Fruit fly (Drosophila melanogaster) whole organism, embryonic: ENCODE data around the gene tub.

Experiments
- B-H2 ChIP-seq: fragments of 200-800 bp; sonication (Bioruptor generic); optimal IDR thresholded peaks from 2 replicates; lab custom pipeline; 2018; ENCODE audit warnings: missing biosample characterization, mild to moderate bottlenecking, missing genetic modification characterization
- BtbVII ChIP-seq: fragments of 200-800 bp; sonication (Bioruptor generic); optimal IDR thresholded peaks from 3 replicates; lab custom pipeline; 2017; ENCODE audit warnings: missing biosample characterization, mild to moderate bottlenecking, missing genetic modification characterization
- CG10462 ChIP-seq: fragments of 200-800 bp; sonication (Bioruptor generic); optimal IDR thresholded peaks from 2 replicates; lab custom pipeline; 2016; ENCODE audit warnings: missing biosample characterization, missing genetic modification characterization
- CG12659 ChIP-seq: fragments of 200-800 bp; sonication (Bioruptor generic); optimal IDR thresholded peaks from 3 replicates; lab custom pipeline; 2017; ENCODE audit warnings: mild to moderate bottlenecking, missing biosample characterization, missing genetic modification reagents, missing genetic modification characterization
- CG15601 ChIP-seq: fragments of 200-800 bp; sonication (Bioruptor generic); optimal IDR thresholded peaks from 3 replicates; lab custom pipeline; 2019; ENCODE audit warnings: missing biosample characterization, mild to moderate bottlenecking, missing genetic modification characterization, moderate library complexity
- CG1647 ChIP-seq: fragments of 200-800 bp; sonication (Bioruptor generic); optimal IDR thresholded peaks from 3 replicates; lab custom pipeline; 2016; ENCODE audit warnings: missing biosample characterization, missing genetic modification characterization
- CG34224 ChIP-seq: fragments of 200-800 bp; sonication (Bioruptor generic); IDR thresholded peaks from 3 replicates; pipeline ENCODE4 v1.3.6; 2022; ENCODE audit warnings: missing biosample characterization, missing genetic modification characterization; ENCODE audit not compliant: partially characterized antibody
- CG3847 ChIP-seq: fragments of 200-800 bp; sonication (Bioruptor generic); IDR thresholded peaks from 2 replicates; pipeline ENCODE4 v1.3.6; 2022; ENCODE audit warnings: missing biosample characterization, missing genetic modification characterization
- CG6689 ChIP-seq: fragments of 200-800 bp; sonication (Bioruptor generic); IDR thresholded peaks from 2 replicates; pipeline ENCODE4 v1.3.6; 2022; ENCODE audit warnings: missing biosample characterization, missing genetic modification characterization
- CG6813 ChIP-seq: fragments of 200-800 bp; sonication (Bioruptor generic); optimal IDR thresholded peaks from 2 replicates; lab custom pipeline; 2017; ENCODE audit warnings: missing biosample characterization, missing genetic modification characterization, mild to moderate bottlenecking, moderate library complexity, missing genetic modification reagents
- CG8089 ChIP-seq: fragments of 200-800 bp; sonication (Bioruptor generic); optimal IDR thresholded peaks from 3 replicates; lab custom pipeline; 2016; ENCODE audit warnings: missing biosample characterization, missing genetic modification characterization
- CG8478 ChIP-seq: fragments of >200 bp; optimal IDR thresholded peaks from 2 replicates; lab custom pipeline; 2018
- CG8924 ChIP-seq: fragments of 200-800 bp; optimal IDR thresholded peaks from 3 replicates; lab custom pipeline; 2019; ENCODE audit warnings: missing biosample characterization, mild to moderate bottlenecking, missing genetic modification characterization, moderate library complexity
- CG9932 ChIP-seq: fragments of 200-800 bp; sonication (Bioruptor generic); IDR thresholded peaks from 2 replicates; pipeline ENCODE4 v1.3.6; 2022; ENCODE audit warnings: missing biosample characterization, missing genetic modification characterization
- Chrac-16 ChIP-seq: fragments of 200-800 bp; sonication (Bioruptor generic); optimal IDR thresholded peaks from 3 replicates; lab custom pipeline; 2016; ENCODE audit warnings: missing biosample characterization, missing genetic modification characterization
- Dref ChIP-seq: fragments of 200-800 bp; sonication (Bioruptor generic); IDR thresholded peaks from 2 replicates; pipeline ENCODE4 v1.3.6; 2022; ENCODE audit warnings: missing biosample characterization, missing genetic modification characterization
- Drgx ChIP-seq: fragments of 200-800 bp; sonication (Bioruptor generic); IDR thresholded peaks from 2 replicates; pipeline ENCODE4 v1.3.6; 2022; ENCODE audit warnings: missing biosample characterization, missing genetic modification characterization
- Ets97D ChIP-seq: fragments of 200-800 bp; sonication (Bioruptor generic); optimal IDR thresholded peaks from 3 replicates; lab custom pipeline; 2016; ENCODE audit warnings: missing biosample characterization, missing genetic modification characterization
- Fer2 ChIP-seq: fragments of 200-800 bp; sonication (Bioruptor generic); optimal IDR thresholded peaks from 2 replicates; lab custom pipeline; 2018; ENCODE audit warnings: missing biosample characterization, mild to moderate bottlenecking, missing genetic modification characterization, moderate library complexity
- Fer3 ChIP-seq: fragments of 200-800 bp; sonication (Bioruptor generic); optimal IDR thresholded peaks from 2 replicates; lab custom pipeline; 2018; ENCODE audit warnings: missing biosample characterization, mild to moderate bottlenecking, missing genetic modification characterization, moderate library complexity
- HHEX ChIP-seq: fragments of 200-800 bp; sonication (Bioruptor generic); optimal IDR thresholded peaks from 3 replicates; lab custom pipeline; 2017; ENCODE audit warnings: missing biosample characterization, mild to moderate bottlenecking, missing genetic modification characterization, missing genetic modification reagents
- HLH4C ChIP-seq: fragments of 200-800 bp; sonication (Bioruptor generic); IDR thresholded peaks from 3 replicates; pipeline ENCODE4 v1.3.6; 2022; ENCODE audit warnings: missing biosample characterization, missing genetic modification characterization; ENCODE audit not compliant: partially characterized antibody
- Hmx ChIP-seq: fragments of 200-800 bp; sonication (Bioruptor generic); optimal IDR thresholded peaks from 2 replicates; lab custom pipeline; 2016; ENCODE audit warnings: missing biosample characterization, missing genetic modification characterization
- Hr51 ChIP-seq, 2 experiments: fragments of 200-800 bp; sonication (Bioruptor generic); optimal IDR thresholded peaks; 2 replicates in 1 of 2; 3 replicates in 1 of 2; lab custom pipeline; 2016 to 2018; ENCODE audit warnings: missing biosample characterization in 2 of 2, missing genetic modification characterization in 2 of 2, mild to moderate bottlenecking in 1 of 2, moderate library complexity in 1 of 2
- Kr ChIP-seq: fragments of 200-800 bp; sonication (Bioruptor generic); optimal IDR thresholded peaks from 2 replicates; lab custom pipeline; 2017; ENCODE audit warnings: missing biosample characterization, mild to moderate bottlenecking, missing genetic modification characterization
- Oaz ChIP-seq: fragments of 200-800 bp; sonication (Bioruptor generic); IDR thresholded peaks from 2 replicates; pipeline ENCODE4 v1.3.6; 2022; ENCODE audit warnings: missing biosample characterization, missing genetic modification characterization
- Rx ChIP-seq: fragments of 200-800 bp; sonication (Bioruptor generic); IDR thresholded peaks from 2 replicates; pipeline ENCODE4 v1.3.6; 2022; ENCODE audit warnings: missing biosample characterization, missing genetic modification characterization
- Scr ChIP-seq: fragments of 200-800 bp; sonication (Bioruptor generic); IDR thresholded peaks from 2 replicates; pipeline ENCODE4 v1.3.6; 2022; ENCODE audit warnings: missing biosample characterization, missing genetic modification characterization; ENCODE audit not compliant: partially characterized antibody
- Sry-δ ChIP-seq: fragments of 200-800 bp; sonication (Bioruptor generic); optimal IDR thresholded peaks from 2 replicates; lab custom pipeline; 2016; ENCODE audit warnings: missing biosample characterization, missing genetic modification characterization
- Ssrp ChIP-seq: fragments of 200-800 bp; sonication (Bioruptor generic); optimal IDR thresholded peaks from 2 replicates; lab custom pipeline; 2018; ENCODE audit warnings: missing biosample characterization, mild to moderate bottlenecking, missing genetic modification characterization, moderate library complexity
- YL-1 ChIP-seq: fragments of 200-800 bp; sonication (Bioruptor generic); optimal IDR thresholded peaks from 3 replicates; lab custom pipeline; 2017; ENCODE audit warnings: missing biosample characterization, mild to moderate bottlenecking, missing genetic modification characterization
- aop ChIP-seq: fragments of 200-800 bp; sonication (Bioruptor generic); IDR thresholded peaks from 2 replicates; pipeline ENCODE4 v1.3.6; 2022; ENCODE audit warnings: missing biosample characterization, missing genetic modification characterization
- ase ChIP-seq: fragments of 200-800 bp; sonication (Bioruptor generic); IDR thresholded peaks from 3 replicates; pipeline ENCODE4 v1.3.6; 2022; ENCODE audit warnings: missing biosample characterization, missing genetic modification characterization
- bbx ChIP-seq: fragments of 200-800 bp; sonication (Bioruptor generic); IDR thresholded peaks from 2 replicates; pipeline ENCODE4 v1.3.6; 2022; ENCODE audit warnings: missing biosample characterization, missing genetic modification characterization; ENCODE audit not compliant: partially characterized antibody
- bigmax ChIP-seq: fragments of 200-800 bp; sonication (Bioruptor generic); optimal IDR thresholded peaks from 2 replicates; lab custom pipeline; 2018; ENCODE audit warnings: missing biosample characterization, mild to moderate bottlenecking, missing genetic modification characterization
- dimm ChIP-seq: fragments of 200-800 bp; sonication (Bioruptor generic); IDR thresholded peaks from 2 replicates; pipeline ENCODE4 v1.3.6; 2022; ENCODE audit warnings: missing biosample characterization, missing genetic modification characterization
- dm ChIP-seq: fragments of 200-800 bp; sonication (Bioruptor generic); optimal IDR thresholded peaks from 3 replicates; lab custom pipeline; 2016; ENCODE audit warnings: missing biosample characterization, missing genetic modification characterization
- fd3F ChIP-seq: fragments of 200-800 bp; sonication (Bioruptor generic); optimal IDR thresholded peaks from 2 replicates; lab custom pipeline; 2018; ENCODE audit warnings: missing biosample characterization, mild to moderate bottlenecking, missing genetic modification characterization, moderate library complexity
- fu2 ChIP-seq: fragments of 200-800 bp; sonication (Bioruptor generic); optimal IDR thresholded peaks from 2 replicates; lab custom pipeline; 2016; ENCODE audit warnings: missing biosample characterization, missing genetic modification characterization
- gce ChIP-seq: fragments of 200-800 bp; sonication (Bioruptor generic); IDR thresholded peaks from 3 replicates; pipeline ENCODE4 v1.3.6; 2022; ENCODE audit warnings: missing biosample characterization, missing genetic modification characterization
- gro ChIP-seq: fragments of 200-800 bp; sonication (Bioruptor generic); optimal IDR thresholded peaks from 2 replicates; lab custom pipeline; 2016; ENCODE audit warnings: missing biosample characterization, missing genetic modification characterization
- h ChIP-seq: fragments of >200 bp; optimal IDR thresholded peaks from 2 replicates; lab custom pipeline; 2017
- her ChIP-seq: fragments of 200-800 bp; sonication (Bioruptor generic); optimal IDR thresholded peaks from 2 replicates; lab custom pipeline; 2016; ENCODE audit warnings: missing biosample characterization, missing genetic modification characterization
- jigr1 ChIP-seq: fragments of 200-800 bp; sonication (Bioruptor generic); IDR thresholded peaks from 3 replicates; pipeline ENCODE4 v1.3.6; 2022; ENCODE audit warnings: missing biosample characterization, missing genetic modification characterization
- klu ChIP-seq: fragments of 200-800 bp; sonication (Bioruptor generic); IDR thresholded peaks from 2 replicates; pipeline ENCODE4 v1.3.6; 2022; ENCODE audit warnings: missing biosample characterization, missing genetic modification characterization
- pho ChIP-seq: fragments of 200-800 bp; sonication (Bioruptor generic); optimal IDR thresholded peaks from 2 replicates; lab custom pipeline; 2016; ENCODE audit warnings: missing biosample characterization, missing genetic modification characterization
- pita ChIP-seq: fragments of 200-800 bp; sonication (Bioruptor generic); optimal IDR thresholded peaks from 2 replicates; lab custom pipeline; 2017; ENCODE audit warnings: missing biosample characterization, mild to moderate bottlenecking, missing genetic modification characterization
- prd ChIP-seq, 3 experiments: fragments of >200 bp in 2 of 3; fragments of 200-800 bp in 1 of 3; sonication (Bioruptor generic) in 1 of 3; optimal IDR thresholded peaks in 2 of 3; IDR thresholded peaks in 1 of 3; 2 replicates in 2 of 3; 3 replicates in 1 of 3; pipeline versions ENCODE4 v1.3.6 to Lab custom; 2017 to 2022; ENCODE audit warnings: missing biosample characterization in 1 of 3, missing genetic modification characterization in 1 of 3
- rib ChIP-seq: fragments of 200-800 bp; sonication (Bioruptor generic); IDR thresholded peaks from 2 replicates; pipeline ENCODE4 v1.3.6; 2022; ENCODE audit warnings: missing biosample characterization, missing genetic modification characterization
- salm ChIP-seq: fragments of 200-800 bp; sonication (Bioruptor generic); optimal IDR thresholded peaks from 2 replicates; lab custom pipeline; 2018; ENCODE audit warnings: missing biosample characterization, mild to moderate bottlenecking, missing genetic modification characterization
- unpg ChIP-seq: fragments of 200-800 bp; sonication (Bioruptor generic); optimal IDR thresholded peaks from 3 replicates; lab custom pipeline; 2018; ENCODE audit warnings: missing biosample characterization, mild to moderate bottlenecking, missing genetic modification characterization, moderate library complexity

Gene tub

dm6 chr3R:4437113-4437512 is 49.6 kb downstream of the tub start, which contains the start of the genes Lipt2 and CG14650 (continued):
- TF ChIP-seq Drgx (GFP tag; lab: Robert Waterston, UW) (no peak), HHEX (GFP tag; lab: Kevin White, UChicago) (peak; percentile 43), jigr1 (no peak), Fer2 (no peak), dimm (GFP tag; lab: Robert Waterston, UW) (no peak), Dref (peak; percentile 67), CG15601 (no peak), CG3847 (GFP tag; lab: Robert Waterston, UW) (peak; percentile 64), aop (GFP tag; lab: Robert Waterston, UW) (no peak), BtbVII (GFP tag; lab: Kevin White, UChicago) (no peak), CG8089 (GFP tag; lab: Kevin White, UChicago) (peak; percentile 61), CG8924 (peak; percentile 74), CG6689 (peak; percentile 55), unpg (peak; percentile 54), B-H2 (GFP tag; lab: Kevin White, UChicago) (peak; percentile 68), klu (no peak), gce (GFP tag; lab: Robert Waterston, UW) (no peak), prd (optimal IDR thresholded peaks at IDR 0.05; lab: Kevin White, UChicago) (no peak), prd (GFP tag; IDR thresholded peaks at IDR 0.05; lab: Robert Waterston, UW) (peak; percentile 38; the same call in 2 of the 3 replicates), Chrac-16 (GFP tag; lab: Kevin White, UChicago) (peak; percentile 70), Hr51 (GFP tag; optimal IDR thresholded peaks at IDR 0.05; lab: Kevin White, UChicago) (peak; percentile 29 to 50), her (peak; percentile 53), Ets97D (peak; percentile 78), CG6813 (GFP tag; lab: Kevin White, UChicago) (no peak), Rx (GFP tag; lab: Robert Waterston, UW) (no peak), CG34224 (GFP tag; lab: Robert Waterston, UW) (peak; percentile 49; the same call in 2 of the 3 replicates), pita (GFP tag; lab: Kevin White, UChicago) (no peak), Fer3 (tag; lab: Kevin White, UChicago) (peak; percentile 15), gro (GFP tag; lab: Kevin White, UChicago) (peak; percentile 77), dm (peak; percentile 68), CG10462 (GFP tag; lab: Kevin White, UChicago) (peak; percentile 21), bbx (GFP tag; lab: Robert Waterston, UW) (0 out of 2 replicates have a peak, but pooled peaks have one; percentile 13), fd3F (GFP tag; lab: Kevin White, UChicago) (peak; percentile 22), CG1647 (GFP tag; lab: Kevin White, UChicago) (peak; percentile 37), pho (GFP tag; lab: Kevin White, UChicago) (peak; percentile 56), Kr (GFP tag; lab: Kevin White, UChicago) (no peak), CG8478 (lab: Kevin White, UChicago) (no peak), bigmax (GFP tag; lab: Kevin White, UChicago) (peak; percentile 45), YL-1 (GFP tag; lab: Kevin White, UChicago) (peak; percentile 93), salm (no peak), CG12659 (peak; percentile 77), Ssrp (tag; lab: Kevin White, UChicago) (peak; percentile 32), Hmx (no peak), Oaz (GFP tag; lab: Robert Waterston, UW) (no peak), CG9932 (peak; percentile 67), h (lab: Kevin White, UChicago) (no peak), HLH4C (GFP tag; lab: Robert Waterston, UW) (0 out of 3 replicates have a peak, but pooled peaks have one; percentile 37), Sry-δ (peak; percentile 80), rib (no peak), fu2 (peak; percentile 72), Scr (GFP tag; lab: Robert Waterston, UW) (peak; percentile 68), ase (GFP tag; lab: Robert Waterston, UW) (no peak)
